Worm (Caenorhabditis elegans) whole organism, young adult: ENCODE measurements around the gene otpl-8.

Experiments used
- D2030.7 ChIP-seq: fragments of 200-800 bp; sonication (Bioruptor generic); IDR thresholded peaks from 2 replicates; pipeline ENCODE4 v1.3.6; 2022; ENCODE audit warnings: missing genetic modification reagents, missing genetic modification characterization, missing compliant biosample characterization
- aptf-2 ChIP-seq: fragments of 200-800 bp; sonication (Bioruptor generic); conservative IDR thresholded peaks from 2 replicates; pipeline ENCODE4 v1.3.6; 2022; ENCODE audit warnings: missing genetic modification reagents, missing genetic modification characterization, missing compliant biosample characterization
- ceh-100 ChIP-seq: fragments of 200-800 bp; sonication (Bioruptor generic); IDR thresholded peaks from 2 replicates; pipeline ENCODE4 v1.3.6; 2022; ENCODE audit warnings: missing genetic modification reagents, missing genetic modification characterization, missing compliant biosample characterization
- hmg-1.2 ChIP-seq: fragments of 200-800 bp; sonication (Bioruptor generic); IDR thresholded peaks from 2 replicates; pipeline ENCODE4 v1.3.6; 2022; ENCODE audit warnings: missing genetic modification reagents, missing genetic modification characterization, missing compliant biosample characterization
- madf-8 ChIP-seq: fragments of 200-800 bp; sonication (Bioruptor generic); conservative IDR thresholded peaks from 2 replicates; pipeline ENCODE4 v1.3.6; 2022; ENCODE audit warnings: missing genetic modification reagents, missing genetic modification characterization, missing compliant biosample characterization
- nfyb-1 ChIP-seq: fragments of 200-800 bp; sonication (Bioruptor generic); IDR thresholded peaks from 2 replicates; pipeline ENCODE4 v1.3.6; 2022; ENCODE audit warnings: missing genetic modification reagents, missing genetic modification characterization, missing compliant biosample characterization
- snpc-4 ChIP-seq, 5 experiments: fragments of 150-350 bp in 1 of 5; sonication (generic microtip) in 4 of 5; optimal IDR thresholded peaks; 2 replicates each; lab custom pipeline; 2014 to 2018; ENCODE audit warnings: missing genetic modification characterization in 5 of 5, missing biosample characterization in 3 of 5, antibody characterized with exemption in 2 of 5, mild to moderate bottlenecking in 2 of 5, missing compliant biosample characterization in 2 of 5, missing genotype in 2 of 5, moderate library complexity in 2 of 5, missing genetic modification reagents in 1 of 5

ce11 chrX:12298324-12298723 is 27.6 kb upstream of the otpl-8 start, which contains the start of gene W06D11.3:
- TF ChIP-seq D2030.7 (GFP tag; lab: Robert Waterston, UW) (no peak), ceh-100 (GFP tag; lab: Robert Waterston, UW) (no peak), aptf-2 (no peak), snpc-4 (GFP tag; optimal IDR thresholded peaks at IDR 0.05; lab: Kevin White, UChicago) (no peak), snpc-4 (tag; optimal IDR thresholded peaks at IDR 0.05; lab: Kevin White, UChicago) (no peak), hmg-1.2 (GFP tag; lab: Robert Waterston, UW) (peak; percentile 26; the same call in 1 of the 2 replicates), madf-8 (GFP tag; lab: Robert Waterston, UW) (peak; percentile 78), nfyb-1 (GFP tag; lab: Robert Waterston, UW) (no peak)
